Fruit fly (Drosophila melanogaster): ENCODE data around the gene Hel89B.

Gene Hel89B

DNA sequence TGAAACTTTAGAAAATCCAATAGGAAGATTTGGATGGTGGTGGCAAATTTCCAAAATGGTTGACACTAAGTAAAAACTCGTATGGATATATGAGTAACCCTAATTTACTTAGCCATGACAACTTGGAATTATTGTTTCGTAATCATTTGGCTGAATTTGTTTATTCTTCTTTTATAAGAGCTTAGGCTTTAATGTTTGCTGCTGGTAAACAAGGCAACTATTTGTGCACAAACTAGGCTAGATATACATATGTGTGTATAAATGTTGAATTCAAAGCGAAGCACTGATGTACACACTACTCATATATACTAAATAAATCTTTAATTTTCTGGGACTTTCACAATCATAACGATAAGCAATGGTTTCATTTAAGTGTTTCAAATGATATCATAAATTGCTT, 32.8 kb downstream of the Hel89B start (continued):
- no peak for TF ChIP-seq mirr (GFP tag; optimal IDR thresholded peaks at IDR 0.05)
- TF ChIP-seq fd64A (GFP tag; optimal IDR thresholded peaks at IDR 0.05) = peak; percentile 73
- TF ChIP-seq CG4707 (GFP tag; optimal IDR thresholded peaks at IDR 0.05) = peak; percentile 47
- no peak for TF ChIP-seq sisA (GFP tag; IDR thresholded peaks at IDR 0.05)
- TF ChIP-seq BEAF-32 (GFP tag; optimal IDR thresholded peaks at IDR 0.05) = no peak
- peak; percentile 37 for TF ChIP-seq CG9727 (GFP tag; optimal IDR thresholded peaks at IDR 0.05)
- peak; percentile 19 for TF ChIP-seq crc (GFP tag; optimal IDR thresholded peaks at IDR 0.05)
- no peak for TF ChIP-seq CG11560 (tag; IDR thresholded peaks at IDR 0.05)
- TF ChIP-seq kni (GFP tag; optimal IDR thresholded peaks at IDR 0.05) = peak; percentile 36
- TF ChIP-seq gce (GFP tag; IDR thresholded peaks at IDR 0.05) = no peak
- TF ChIP-seq maf-S (GFP tag; optimal IDR thresholded peaks at IDR 0.05) = peak; percentile 14
- no peak for TF ChIP-seq bigmax (GFP tag; optimal IDR thresholded peaks at IDR 0.05)
- TF ChIP-seq NC2β (GFP tag; optimal IDR thresholded peaks at IDR 0.05) = no peak
- TF ChIP-seq fd102C (GFP tag; optimal IDR thresholded peaks at IDR 0.05) = no peak
- TF ChIP-seq Hand (GFP tag; optimal IDR thresholded peaks at IDR 0.05) = no peak
- no peak for TF ChIP-seq Tbp (GFP tag; optimal IDR thresholded peaks at IDR 0.05)
- no peak for TF ChIP-seq gsb (GFP tag; IDR thresholded peaks at IDR 0.05)
- no peak for TF ChIP-seq abd-A (tag; optimal IDR thresholded peaks at IDR 0.05)
- TF ChIP-seq CG12071 (GFP tag; optimal IDR thresholded peaks at IDR 0.05) = peak; percentile 68
- no peak for TF ChIP-seq CG4617 (GFP tag; optimal IDR thresholded peaks at IDR 0.05; ENCODE audit: borderline replicate concordance)
- TF ChIP-seq Blimp-1 (GFP tag; optimal IDR thresholded peaks at IDR 0.05) = peak; percentile 65
- TF ChIP-seq Elba2 (GFP tag; optimal IDR thresholded peaks at IDR 0.05) = no peak
- no peak for TF ChIP-seq CG9876 (GFP tag; optimal IDR thresholded peaks at IDR 0.05)
- TF ChIP-seq CG16813 (GFP tag; IDR thresholded peaks at IDR 0.05; ENCODE audit: partially characterized antibody) = no peak
- peak; percentile 26 for TF ChIP-seq CG18599 (GFP tag; optimal IDR thresholded peaks at IDR 0.05)
- peak; percentile 70 for TF ChIP-seq CG6813 (GFP tag; optimal IDR thresholded peaks at IDR 0.05)
- peak; percentile 40 for TF ChIP-seq Sry-β (GFP tag; optimal IDR thresholded peaks at IDR 0.05)
- no peak for TF ChIP-seq CG32532 (GFP tag; IDR thresholded peaks at IDR 0.05)
- peak; percentile 18 for TF ChIP-seq CG15514 (GFP tag; optimal IDR thresholded peaks at IDR 0.05)
- TF ChIP-seq Dad (GFP tag; optimal IDR thresholded peaks at IDR 0.05) = no peak
- TF ChIP-seq Gug (GFP tag; IDR thresholded peaks at IDR 0.05) = no peak
- TF ChIP-seq Dfd (GFP tag; optimal IDR thresholded peaks at IDR 0.05) = no peak
- peak; percentile 0 for TF ChIP-seq CG17829 (tag; optimal IDR thresholded peaks at IDR 0.05)
- TF ChIP-seq CG1602 (GFP tag; optimal IDR thresholded peaks at IDR 0.05) = no peak
- peak; percentile 33 for TF ChIP-seq gcm (GFP tag; optimal IDR thresholded peaks at IDR 0.05)
- no peak for TF ChIP-seq CG14965 (GFP tag; optimal IDR thresholded peaks at IDR 0.05; ENCODE audit: borderline replicate concordance)
- TF ChIP-seq dimm (GFP tag; IDR thresholded peaks at IDR 0.05) = no peak
- TF ChIP-seq Camta (GFP tag; optimal IDR thresholded peaks at IDR 0.05) = no peak
- TF ChIP-seq Hr51 (GFP tag; optimal IDR thresholded peaks at IDR 0.05) = peak in 1 of 2 experiments; percentile 30
- TF ChIP-seq ftz-f1 (GFP tag; optimal IDR thresholded peaks at IDR 0.05) = no peak
- no peak for TF ChIP-seq Bteb2 (GFP tag; optimal IDR thresholded peaks at IDR 0.05)
- TF ChIP-seq Dip3 (GFP tag; optimal IDR thresholded peaks at IDR 0.05) = no peak
- no peak for TF ChIP-seq CG12744 (GFP tag; optimal IDR thresholded peaks at IDR 0.05)
- TF ChIP-seq vvl (GFP tag; IDR thresholded peaks at IDR 0.05) = no peak
- no peak for TF ChIP-seq CG17328 (GFP tag; IDR thresholded peaks at IDR 0.05)
- TF ChIP-seq CG10543 (GFP tag; optimal IDR thresholded peaks at IDR 0.05) = peak; percentile 1
- TF ChIP-seq NFAT (GFP tag; IDR thresholded peaks at IDR 0.05) = no peak
- no peak for TF ChIP-seq CG15479 (GFP tag; optimal IDR thresholded peaks at IDR 0.05)
- TF ChIP-seq Asciz (GFP tag; optimal IDR thresholded peaks at IDR 0.05) = peak; percentile 81
- TF ChIP-seq Doc3 (GFP tag; IDR thresholded peaks at IDR 0.05; ENCODE audit: partially characterized antibody) = no peak
- no peak for TF ChIP-seq Oli (tag; optimal IDR thresholded peaks at IDR 0.05)
